Worm (Caenorhabditis elegans) whole organism, L1 larva: Measurements from ENCODE around the gene F26F12.3.

Source experiments
- C04F5.9 ChIP-seq: sonication (generic microtip); optimal IDR thresholded peaks from 2 replicates; lab custom pipeline; 2016; ENCODE audit warnings: missing genetic modification characterization, missing compliant biosample characterization
- C16A3.4 ChIP-seq: fragments of 150-350 bp; optimal IDR thresholded peaks from 2 replicates; lab custom pipeline; 2014; ENCODE audit warnings: missing biosample characterization, missing genetic modification characterization
- C34B4.2 ChIP-seq: sonication (generic microtip); optimal IDR thresholded peaks from 2 replicates; lab custom pipeline; 2017; ENCODE audit warnings: mild to moderate bottlenecking, missing genetic modification characterization, missing compliant biosample characterization
- aly-2 ChIP-seq: fragments of 150-350 bp; optimal IDR thresholded peaks from 2 replicates; lab custom pipeline; 2014; ENCODE audit warnings: missing biosample characterization, missing genetic modification characterization
- ama-1 ChIP-seq: fragments of 150-350 bp; optimal IDR thresholded peaks from 2 replicates; lab custom pipeline; 2014
- ceh-8 ChIP-seq: fragments of 200-800 bp; sonication (Bioruptor generic); optimal IDR thresholded peaks from 2 replicates; lab custom pipeline; 2018; ENCODE audit warnings: mild to moderate bottlenecking, missing genetic modification characterization, moderate library complexity, missing compliant biosample characterization
- ceh-88 ChIP-seq: fragments of 200-800 bp; sonication (Bioruptor generic); IDR thresholded peaks from 2 replicates; pipeline ENCODE4 v1.3.6; 2022; ENCODE audit warnings: missing genetic modification characterization, missing compliant biosample characterization
- ceh-90 ChIP-seq: sonication (generic microtip); optimal IDR thresholded peaks from 2 replicates; lab custom pipeline; 2016; ENCODE audit warnings: missing genetic modification characterization, missing compliant biosample characterization
- ces-1 ChIP-seq: fragments of 150-350 bp; optimal IDR thresholded peaks from 2 replicates; lab custom pipeline; 2014; ENCODE audit warnings: missing biosample characterization, missing genetic modification reagents, missing genetic modification characterization
- dpl-1 ChIP-seq, 3 experiments: fragments of 150-350 bp in 2 of 3; sonication (generic microtip) in 1 of 3; optimal IDR thresholded peaks; 2 replicates each; lab custom pipeline; 2014 to 2017; ENCODE audit warnings: missing biosample characterization in 3 of 3, missing genetic modification characterization in 3 of 3, missing genetic modification reagents in 3 of 3
- dsc-1 ChIP-seq: sonication (generic microtip); optimal IDR thresholded peaks from 2 replicates; lab custom pipeline; 2016; ENCODE audit warnings: mild to moderate bottlenecking, missing genetic modification characterization, missing compliant biosample characterization
- egl-13 ChIP-seq: sonication (generic microtip); optimal IDR thresholded peaks from 2 replicates; lab custom pipeline; 2016; ENCODE audit warnings: missing genotype, missing genetic modification reagents, missing genetic modification characterization, missing compliant biosample characterization
- elt-3 ChIP-seq, 6 experiments: fragments of 150-350 bp in 1 of 6; sonication (generic microtip); optimal IDR thresholded peaks; 2 replicates each; lab custom pipeline; 2017 to 2018; ENCODE audit warnings: missing biosample characterization in 6 of 6, missing genetic modification characterization in 6 of 6, inconsistent platforms in 1 of 6
- fkh-10 ChIP-seq: sonication (generic microtip); optimal IDR thresholded peaks from 2 replicates; lab custom pipeline; 2017; ENCODE audit warnings: missing biosample characterization, missing genetic modification reagents, missing genetic modification characterization
- fkh-4 ChIP-seq: sonication (generic microtip); optimal IDR thresholded peaks from 2 replicates; lab custom pipeline; 2016; ENCODE audit warnings: missing compliant biosample characterization, missing genetic modification characterization, borderline replicate concordance
- fkh-8 ChIP-seq: sonication (generic microtip); optimal IDR thresholded peaks from 2 replicates; lab custom pipeline; 2016; ENCODE audit warnings: mild to moderate bottlenecking, missing genetic modification characterization, missing compliant biosample characterization
- grh-1 ChIP-seq: fragments of 200-800 bp; sonication (Bioruptor generic); IDR thresholded peaks from 2 replicates; pipeline ENCODE4 v1.3.6; 2022; ENCODE audit warnings: missing genetic modification reagents, missing genetic modification characterization, missing compliant biosample characterization
- irx-1 ChIP-seq: sonication (generic microtip); optimal IDR thresholded peaks from 2 replicates; lab custom pipeline; 2016; ENCODE audit warnings: missing genetic modification characterization, missing compliant biosample characterization
- jun-1 ChIP-seq: fragments of 150-350 bp; optimal IDR thresholded peaks from 2 replicates; lab custom pipeline; 2014; ENCODE audit warnings: missing biosample characterization, missing genetic modification reagents, missing genetic modification characterization
- lin-13 ChIP-seq: fragments of 150-350 bp; optimal IDR thresholded peaks from 2 replicates; lab custom pipeline; 2014; ENCODE audit warnings: missing biosample characterization, missing genetic modification reagents, missing genetic modification characterization
- lin-14 ChIP-seq: fragments of 200-800 bp; sonication (Bioruptor generic); optimal IDR thresholded peaks from 2 replicates; lab custom pipeline; 2018; ENCODE audit warnings: mild to moderate bottlenecking, missing genetic modification characterization, moderate library complexity, missing compliant biosample characterization
- lin-15B ChIP-seq: fragments of 150-350 bp; sonication (generic microtip); optimal IDR thresholded peaks from 3 replicates; lab custom pipeline; 2014; ENCODE audit warnings: missing biosample characterization, missing genetic modification characterization
- lin-35 ChIP-seq, 2 experiments: fragments of 150-350 bp; optimal IDR thresholded peaks; 2 replicates each; lab custom pipeline; 2014; ENCODE audit warnings: missing biosample characterization in 2 of 2, missing genetic modification characterization in 2 of 2, missing genetic modification reagents in 2 of 2
- lir-3 ChIP-seq: sonication (generic microtip); optimal IDR thresholded peaks from 2 replicates; lab custom pipeline; 2016; ENCODE audit warnings: mild to moderate bottlenecking, missing genetic modification characterization, moderate library complexity, missing compliant biosample characterization; ENCODE audit not compliant: poor library complexity
- lsy-2 ChIP-seq, 2 experiments: fragments of 150-350 bp; optimal IDR thresholded peaks; 2 replicates each; lab custom pipeline; 2014; ENCODE audit warnings: missing biosample characterization in 2 of 2, missing genetic modification characterization in 2 of 2
- mab-9 ChIP-seq: fragments of 200-800 bp; sonication (Bioruptor generic); IDR thresholded peaks from 2 replicates; pipeline ENCODE4 v1.3.6; 2022; ENCODE audit warnings: missing genetic modification reagents, missing genetic modification characterization, missing compliant biosample characterization
- mdl-1 ChIP-seq, 2 experiments: fragments of 150-350 bp; optimal IDR thresholded peaks; 2 replicates each; lab custom pipeline; 2014 to 2017; ENCODE audit warnings: missing biosample characterization in 2 of 2, missing genetic modification characterization in 2 of 2, inconsistent platforms in 1 of 2
- mep-1 ChIP-seq: fragments of 150-350 bp; optimal IDR thresholded peaks from 2 replicates; lab custom pipeline; 2014; ENCODE audit warnings: missing biosample characterization, missing genetic modification characterization
- nhr-11 ChIP-seq: fragments of 150-350 bp; optimal IDR thresholded peaks from 2 replicates; lab custom pipeline; 2014; ENCODE audit warnings: missing biosample characterization, missing genetic modification characterization
- nhr-19 ChIP-seq: fragments of 200-800 bp; sonication (Bioruptor generic); conservative IDR thresholded peaks from 2 replicates; pipeline ENCODE4 v1.3.6; 2022; ENCODE audit warnings: missing genetic modification characterization, missing compliant biosample characterization
- nhr-237 ChIP-seq: fragments of 150-350 bp; optimal IDR thresholded peaks from 2 replicates; lab custom pipeline; 2014; ENCODE audit warnings: missing biosample characterization, missing genetic modification characterization
- nhr-47 ChIP-seq: sonication (generic microtip); optimal IDR thresholded peaks from 2 replicates; lab custom pipeline; 2016; ENCODE audit warnings: mild to moderate bottlenecking, missing genetic modification characterization, moderate library complexity, missing compliant biosample characterization
- nhr-77 ChIP-seq: fragments of 150-350 bp; optimal IDR thresholded peaks from 2 replicates; lab custom pipeline; 2014; ENCODE audit warnings: missing biosample characterization, missing genetic modification characterization
- nhr-85 ChIP-seq: sonication (generic microtip); peaks from one replicate; lab custom pipeline; 2016; ENCODE audit warnings: missing genetic modification characterization, inconsistent platforms, missing compliant biosample characterization
- nhr-90 ChIP-seq: sonication (generic microtip); optimal IDR thresholded peaks from 2 replicates; lab custom pipeline; 2016; ENCODE audit warnings: mild to moderate bottlenecking, missing genetic modification characterization, missing compliant biosample characterization; ENCODE audit not compliant: poor library complexity
- rnt-1 ChIP-seq: sonication (generic microtip); optimal IDR thresholded peaks from 2 replicates; lab custom pipeline; 2016; ENCODE audit warnings: mild to moderate bottlenecking, missing genetic modification characterization, moderate library complexity, missing compliant biosample characterization
- skn-1 ChIP-seq: fragments of 150-350 bp; optimal IDR thresholded peaks from 2 replicates; lab custom pipeline; 2014; ENCODE audit warnings: missing biosample characterization, missing genetic modification characterization
- snpc-4 ChIP-seq: fragments of 150-350 bp; optimal IDR thresholded peaks from 2 replicates; lab custom pipeline; 2014; ENCODE audit warnings: missing biosample characterization, missing genetic modification characterization
- snu-23 ChIP-seq: sonication (generic microtip); optimal IDR thresholded peaks from 2 replicates; lab custom pipeline; 2016; ENCODE audit warnings: missing genetic modification characterization, missing compliant biosample characterization
- sox-4 ChIP-seq: sonication (generic microtip); optimal IDR thresholded peaks from 2 replicates; lab custom pipeline; 2016; ENCODE audit warnings: missing genetic modification characterization, missing compliant biosample characterization
- tbx-2 ChIP-seq: sonication (generic microtip); optimal IDR thresholded peaks from 2 replicates; lab custom pipeline; 2016; ENCODE audit warnings: missing genetic modification characterization, missing compliant biosample characterization
- tlp-1 ChIP-seq: fragments of 150-350 bp; optimal IDR thresholded peaks from 2 replicates; lab custom pipeline; 2014; ENCODE audit warnings: missing biosample characterization, missing genetic modification characterization
- unc-30 ChIP-seq: sonication (generic microtip); optimal IDR thresholded peaks from 2 replicates; lab custom pipeline; 2017; ENCODE audit warnings: missing biosample characterization, missing genetic modification characterization
- unc-62 ChIP-seq: fragments of 150-350 bp; optimal IDR thresholded peaks from 2 replicates; lab custom pipeline; 2014; ENCODE audit warnings: missing biosample characterization, missing genetic modification reagents, missing genetic modification characterization
- xbp-1 ChIP-seq: sonication (generic microtip); optimal IDR thresholded peaks from 2 replicates; lab custom pipeline; 2016; ENCODE audit warnings: missing genetic modification characterization, missing compliant biosample characterization
- zag-1 ChIP-seq: fragments of 150-350 bp; optimal IDR thresholded peaks from 2 replicates; lab custom pipeline; 2014; ENCODE audit warnings: missing biosample characterization, missing genetic modification characterization
- ztf-11 ChIP-seq, 2 experiments: sonication (generic microtip); optimal IDR thresholded peaks; 2 replicates each; lab custom pipeline; 2016 to 2017; ENCODE audit warnings: missing genetic modification characterization in 2 of 2, missing biosample characterization in 1 of 2, missing compliant biosample characterization in 1 of 2
- ztf-4 ChIP-seq: fragments of 150-350 bp; optimal IDR thresholded peaks from 2 replicates; lab custom pipeline; 2014; ENCODE audit warnings: missing biosample characterization, missing genetic modification characterization

F26F12.3 gene

ce11 chrV:5844349-5844760 lies 1.2 kb downstream of the F26F12.3 start (continued):
- TF ChIP-seq mep-1 (tag; lab: Kevin White, UChicago): peak; percentile 78
- peak; percentile 80 for TF ChIP-seq rnt-1
- TF ChIP-seq nhr-47 (tag; lab: Kevin White, UChicago): peak; percentile 79
- no peak for TF ChIP-seq unc-62 (GFP tag; lab: Kevin White, UChicago)
- peak; percentile 81 for TF ChIP-seq tbx-2
- TF ChIP-seq zag-1 (tag; lab: Kevin White, UChicago): no peak
- no peak for TF ChIP-seq ceh-90 (tag; lab: Kevin White, UChicago)
- TF ChIP-seq aly-2 (tag; lab: Kevin White, UChicago): no peak
- TF ChIP-seq snpc-4: peak; percentile 68
- TF ChIP-seq tlp-1: no peak
- TF ChIP-seq irx-1 (tag; lab: Kevin White, UChicago): peak; percentile 78
- peak; percentile 87 for TF ChIP-seq skn-1 (tag; lab: Kevin White, UChicago)
- peak; percentile 61 for TF ChIP-seq lin-13 (GFP tag; lab: Kevin White, UChicago)
- TF ChIP-seq C04F5.9 (tag; lab: Kevin White, UChicago): peak; percentile 66
- TF ChIP-seq grh-1: peak; percentile 79
- peak in 1 of 6 experiments; percentile 90 for TF ChIP-seq elt-3 (tag; optimal IDR thresholded peaks at IDR 0.05; lab: Kevin White, UChicago)
- TF ChIP-seq nhr-19 (GFP tag; lab: Robert Waterston, UW): peak; percentile 92
- TF ChIP-seq mab-9 (GFP tag; lab: Robert Waterston, UW): peak; percentile 63
- TF ChIP-seq ces-1 (GFP tag; lab: Kevin White, UChicago): no peak
- no peak for TF ChIP-seq fkh-4 (tag; lab: Kevin White, UChicago)
- TF ChIP-seq snu-23 (GFP tag; lab: Kevin White, UChicago): peak; percentile 91

ce11 chrV:5843415-5844337 lies 1.8 kb downstream of the F26F12.3 start:
- peak; percentile 14 for TF ChIP-seq nhr-90 (tag; lab: Kevin White, UChicago)
- TF ChIP-seq ama-1 (lab: Kevin White, UChicago): peak; percentile 75
- TF ChIP-seq ceh-90 (tag; lab: Kevin White, UChicago): peak; percentile 38
- TF ChIP-seq lin-14: peak; percentile 78
- peak; percentile 42 for TF ChIP-seq lin-13 (GFP tag; lab: Kevin White, UChicago)
- TF ChIP-seq mdl-1 (tag; optimal IDR thresholded peaks at IDR 0.05; lab: Kevin White, UChicago): peak in 1 of 2 experiments; percentile 88
- TF ChIP-seq C34B4.2 (tag; lab: Kevin White, UChicago): no peak
- TF ChIP-seq dsc-1 (tag; lab: Kevin White, UChicago): peak; percentile 92
- TF ChIP-seq dpl-1 (GFP tag; optimal IDR thresholded peaks at IDR 0.05; lab: Kevin White, UChicago): peak in 2 of 3 experiments; percentile 33 to 41
- TF ChIP-seq ztf-4 (tag; lab: Kevin White, UChicago): peak; percentile 47
- TF ChIP-seq nhr-237 (tag; lab: Kevin White, UChicago): no peak
- TF ChIP-seq unc-30 (tag; lab: Kevin White, UChicago): no peak
- peak; percentile 65 for TF ChIP-seq snu-23 (GFP tag; lab: Kevin White, UChicago)
- TF ChIP-seq lin-35 (GFP tag; optimal IDR thresholded peaks at IDR 0.05; lab: Kevin White, UChicago): peak; percentile 33 to 58
- peak; percentile 53 for TF ChIP-seq sox-4 (tag; lab: Kevin White, UChicago)
- peak; percentile 43 for TF ChIP-seq lir-3
- TF ChIP-seq fkh-10 (GFP tag; lab: Kevin White, UChicago): no peak
- TF ChIP-seq xbp-1: peak; percentile 11
- TF ChIP-seq jun-1: peak; percentile 57
- no peak for TF ChIP-seq lin-15B (tag; lab: Kevin White, UChicago)
- TF ChIP-seq C16A3.4 (tag; lab: Kevin White, UChicago): peak; percentile 8
- peak; percentile 33 for TF ChIP-seq snpc-4
- TF ChIP-seq elt-3 (tag; optimal IDR thresholded peaks at IDR 0.05; lab: Kevin White, UChicago): peak in 1 of 6 experiments; percentile 22
- TF ChIP-seq C04F5.9 (tag; lab: Kevin White, UChicago): no peak
- no peak for TF ChIP-seq ceh-8 (GFP tag; lab: Kevin White, UChicago)
- no peak for TF ChIP-seq nhr-77
- peak; percentile 63 to 72 for TF ChIP-seq lsy-2 (tag; optimal IDR thresholded peaks at IDR 0.05; lab: Kevin White, UChicago)
- TF ChIP-seq rnt-1: peak; percentile 83
- peak; percentile 64 for TF ChIP-seq nhr-19 (GFP tag; lab: Robert Waterston, UW)
- peak in 1 of 2 experiments; percentile 36 for TF ChIP-seq ztf-11 (tag; optimal IDR thresholded peaks at IDR 0.05; lab: Kevin White, UChicago)
- peak; percentile 60 for TF ChIP-seq fkh-8
- TF ChIP-seq ceh-88 (GFP tag; lab: Robert Waterston, UW): no peak
- TF ChIP-seq nhr-47 (tag; lab: Kevin White, UChicago): peak; percentile 65
- no peak for TF ChIP-seq egl-13
- TF ChIP-seq nhr-11 (tag; lab: Kevin White, UChicago): peak; percentile 73
- no peak for TF ChIP-seq nhr-85
- TF ChIP-seq tbx-2: peak; percentile 28
